Worm (Caenorhabditis elegans) whole organism, L1 larva: Measurements from ENCODE around the gene parn-2.

Experiments used
- Y116A8C.19 ChIP-seq: sonication (generic microtip); optimal IDR thresholded peaks from 2 replicates; lab custom pipeline; 2016; ENCODE audit warnings: missing compliant biosample characterization, missing genetic modification characterization, borderline replicate concordance
- fkh-4 ChIP-seq: sonication (generic microtip); optimal IDR thresholded peaks from 2 replicates; lab custom pipeline; 2016; ENCODE audit warnings: missing compliant biosample characterization, missing genetic modification characterization, borderline replicate concordance
- lin-14 ChIP-seq: fragments of 200-800 bp; sonication (Bioruptor generic); optimal IDR thresholded peaks from 2 replicates; lab custom pipeline; 2018; ENCODE audit warnings: mild to moderate bottlenecking, missing genetic modification characterization, moderate library complexity, missing compliant biosample characterization
- lin-15B ChIP-seq: fragments of 150-350 bp; sonication (generic microtip); optimal IDR thresholded peaks from 3 replicates; lab custom pipeline; 2014; ENCODE audit warnings: missing biosample characterization, missing genetic modification characterization
- lin-35 ChIP-seq, 2 experiments: fragments of 150-350 bp; optimal IDR thresholded peaks; 2 replicates each; lab custom pipeline; 2014; ENCODE audit warnings: missing biosample characterization in 2 of 2, missing genetic modification characterization in 2 of 2, missing genetic modification reagents in 2 of 2
- snpc-4 ChIP-seq: fragments of 150-350 bp; optimal IDR thresholded peaks from 2 replicates; lab custom pipeline; 2014; ENCODE audit warnings: missing biosample characterization, missing genetic modification characterization
- unc-130 ChIP-seq: fragments of 150-350 bp; optimal IDR thresholded peaks from 2 replicates; lab custom pipeline; 2017; ENCODE audit warnings: missing biosample characterization, missing genetic modification characterization, inconsistent platforms
- ztf-11 ChIP-seq, 2 experiments: sonication (generic microtip); optimal IDR thresholded peaks; 2 replicates each; lab custom pipeline; 2016 to 2017; ENCODE audit warnings: missing genetic modification characterization in 2 of 2, missing biosample characterization in 1 of 2, missing compliant biosample characterization in 1 of 2

DNA sequence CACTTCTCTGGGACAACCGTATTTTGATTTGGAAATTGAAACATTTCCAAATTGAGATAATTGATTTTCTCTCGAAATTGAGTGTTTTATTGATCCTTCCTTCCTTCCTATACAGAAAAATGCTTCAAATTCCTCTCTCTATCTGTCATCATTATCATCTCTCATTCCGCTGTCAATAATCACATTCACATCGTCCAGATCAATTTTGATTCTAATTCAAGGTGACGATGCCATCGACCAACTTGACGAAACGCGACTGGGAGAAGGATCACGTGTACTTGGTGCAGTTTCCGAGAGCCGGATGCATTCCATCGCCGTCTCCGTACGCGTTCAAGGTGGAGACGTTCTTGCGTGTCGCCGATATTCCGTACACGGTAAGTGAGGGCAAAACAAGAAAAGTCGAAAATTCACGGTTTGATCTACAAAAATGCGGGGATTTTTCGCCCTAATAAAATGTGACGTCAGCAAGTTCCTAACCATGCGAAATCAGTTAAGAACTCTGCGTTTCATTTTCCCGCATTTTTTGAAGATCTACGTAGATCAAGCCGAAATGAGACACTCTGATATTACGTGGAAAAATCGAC, 7.6 kb upstream of the parn-2 start, which contains the start of gene faxc-1:
- TF ChIP-seq lin-14 (GFP tag; lab: Kevin White, UChicago) (peak; percentile 47), unc-130 (tag; lab: Kevin White, UChicago) (peak; percentile 54), snpc-4 (tag; lab: Kevin White, UChicago) (no peak), lin-15B (no peak), Y116A8C.19 (tag; lab: Kevin White, UChicago) (no peak), ztf-11 (tag; optimal IDR thresholded peaks at IDR 0.05; lab: Kevin White, UChicago) (no peak), lin-35 (GFP tag; optimal IDR thresholded peaks at IDR 0.05; lab: Kevin White, UChicago) (peak in 1 of 2 experiments; percentile 47), fkh-4 (tag; lab: Kevin White, UChicago) (no peak)
